Worm (Caenorhabditis elegans) whole organism, young adult: ENCODE measurements around the gene Y37D8A.8.

Experiments
- B0035.1 ChIP-seq: sonication (generic microtip); optimal IDR thresholded peaks from 2 replicates; lab custom pipeline; 2016; ENCODE audit warnings: missing genetic modification characterization, mild to moderate bottlenecking, missing compliant biosample characterization, missing genotype, missing genetic modification reagents
- D2030.7 ChIP-seq: fragments of 200-800 bp; sonication (Bioruptor generic); IDR thresholded peaks from 2 replicates; pipeline ENCODE4 v1.3.6; 2022; ENCODE audit warnings: missing genetic modification reagents, missing genetic modification characterization, missing compliant biosample characterization
- F10E7.11 ChIP-seq: sonication (generic microtip); optimal IDR thresholded peaks from 2 replicates; lab custom pipeline; 2017; ENCODE audit warnings: mild to moderate bottlenecking, missing genetic modification characterization, moderate library complexity, missing compliant biosample characterization
- F33H1.4 ChIP-seq: fragments of 200-800 bp; sonication (Bioruptor generic); IDR thresholded peaks from 2 replicates; pipeline ENCODE4 v1.3.6; 2022; ENCODE audit warnings: missing genetic modification reagents, missing genetic modification characterization, missing compliant biosample characterization
- F57C9.4 ChIP-seq: sonication (generic microtip); optimal IDR thresholded peaks from 2 replicates; lab custom pipeline; 2017; ENCODE audit warnings: mild to moderate bottlenecking, missing genetic modification characterization, missing compliant biosample characterization
- Y67H2A.10 ChIP-seq: fragments of 200-800 bp; sonication (Bioruptor generic); conservative IDR thresholded peaks from 2 replicates; pipeline ENCODE4 v1.3.6; 2022; ENCODE audit warnings: missing genetic modification reagents, missing genetic modification characterization, missing compliant biosample characterization
- aptf-2 ChIP-seq: fragments of 200-800 bp; sonication (Bioruptor generic); conservative IDR thresholded peaks from 2 replicates; pipeline ENCODE4 v1.3.6; 2022; ENCODE audit warnings: missing genetic modification reagents, missing genetic modification characterization, missing compliant biosample characterization
- atf-7 ChIP-seq: sonication (generic microtip); optimal IDR thresholded peaks from 2 replicates; lab custom pipeline; 2017; ENCODE audit warnings: mild to moderate bottlenecking, missing genetic modification characterization, missing compliant biosample characterization
- attf-3 ChIP-seq: fragments of 200-800 bp; sonication (Bioruptor generic); conservative IDR thresholded peaks from 2 replicates; pipeline ENCODE4 v1.3.6; 2022; ENCODE audit warnings: missing genetic modification reagents, missing genetic modification characterization, missing compliant biosample characterization
- bed-1 ChIP-seq: fragments of 200-800 bp; sonication (Bioruptor generic); IDR thresholded peaks from 2 replicates; pipeline ENCODE4 v1.3.6; 2022; ENCODE audit warnings: missing genetic modification reagents, missing genetic modification characterization, missing compliant biosample characterization
- ccch-3 ChIP-seq: fragments of 200-800 bp; sonication (Bioruptor generic); optimal IDR thresholded peaks from 2 replicates; lab custom pipeline; 2018; ENCODE audit warnings: mild to moderate bottlenecking, missing genetic modification characterization, missing compliant biosample characterization
- cebp-2 ChIP-seq: fragments of 200-800 bp; sonication (Bioruptor generic); IDR thresholded peaks from 2 replicates; pipeline ENCODE4 v1.3.6; 2022; ENCODE audit warnings: missing genetic modification characterization, missing compliant biosample characterization
- die-1 ChIP-seq: sonication (generic microtip); optimal IDR thresholded peaks from 2 replicates; lab custom pipeline; 2016; ENCODE audit warnings: missing genotype, mild to moderate bottlenecking, missing genetic modification characterization, missing compliant biosample characterization
- dox-1 ChIP-seq: fragments of 200-800 bp; sonication (Bioruptor generic); IDR thresholded peaks from 2 replicates; pipeline ENCODE4 v1.3.6; 2022; ENCODE audit warnings: missing genetic modification reagents, missing genetic modification characterization, missing compliant biosample characterization
- egl-44 ChIP-seq: fragments of 200-800 bp; sonication (Bioruptor generic); IDR thresholded peaks from 2 replicates; pipeline ENCODE4 v1.3.6; 2022; ENCODE audit warnings: missing genetic modification reagents, missing genetic modification characterization, missing compliant biosample characterization
- egrh-3 ChIP-seq: fragments of 200-800 bp; sonication (Bioruptor generic); IDR thresholded peaks from 2 replicates; pipeline ENCODE4 v1.3.6; 2022; ENCODE audit warnings: missing genetic modification reagents, missing genetic modification characterization, missing compliant biosample characterization
- him-1 ChIP-seq: sonication (generic microtip); optimal IDR thresholded peaks from 2 replicates; lab custom pipeline; 2016; ENCODE audit warnings: missing genotype, missing genetic modification reagents, missing genetic modification characterization, missing compliant biosample characterization
- hlh-12 ChIP-seq: sonication (generic microtip); optimal IDR thresholded peaks from 2 replicates; lab custom pipeline; 2016; ENCODE audit warnings: missing genetic modification characterization, missing compliant biosample characterization
- hlh-26 ChIP-seq: fragments of 200-800 bp; sonication (Bioruptor generic); conservative IDR thresholded peaks from 2 replicates; pipeline ENCODE4 v1.3.6; 2022; ENCODE audit warnings: missing genetic modification reagents, missing genetic modification characterization, missing compliant biosample characterization
- hmg-20 ChIP-seq: fragments of 200-800 bp; sonication (Bioruptor generic); IDR thresholded peaks from 2 replicates; pipeline ENCODE4 v1.3.6; 2022; ENCODE audit warnings: missing genetic modification reagents, missing genetic modification characterization, missing compliant biosample characterization
- lag-1 ChIP-seq: fragments of 200-800 bp; sonication (Bioruptor generic); IDR thresholded peaks from 2 replicates; pipeline ENCODE4 v1.3.6; 2022; ENCODE audit warnings: missing genetic modification reagents, missing genetic modification characterization, missing compliant biosample characterization
- lin-26 ChIP-seq: fragments of 200-800 bp; sonication (Bioruptor generic); IDR thresholded peaks from 2 replicates; pipeline ENCODE4 v1.3.6; 2022; ENCODE audit warnings: missing genetic modification reagents, missing genetic modification characterization, missing compliant biosample characterization
- lin-40 ChIP-seq: sonication (generic microtip); optimal IDR thresholded peaks from 2 replicates; lab custom pipeline; 2016; ENCODE audit warnings: missing genetic modification characterization, mild to moderate bottlenecking, missing compliant biosample characterization, missing genotype, missing genetic modification reagents
- lin-54 ChIP-seq: fragments of 200-800 bp; sonication (Bioruptor generic); optimal IDR thresholded peaks from 2 replicates; lab custom pipeline; 2018; ENCODE audit warnings: mild to moderate bottlenecking, missing genetic modification characterization, missing compliant biosample characterization
- lsy-27 ChIP-seq: sonication (generic microtip); optimal IDR thresholded peaks from 2 replicates; lab custom pipeline; 2017; ENCODE audit warnings: missing genetic modification characterization, mild to moderate bottlenecking, missing compliant biosample characterization, antibody characterized with exemption, missing genotype, borderline replicate concordance; ENCODE audit not compliant: insufficient read depth
- madf-10 ChIP-seq: sonication (generic microtip); optimal IDR thresholded peaks from 2 replicates; lab custom pipeline; 2016; ENCODE audit warnings: mild to moderate bottlenecking, missing genetic modification characterization, missing compliant biosample characterization
- madf-3 ChIP-seq: fragments of 200-800 bp; sonication (Bioruptor generic); IDR thresholded peaks from 2 replicates; pipeline ENCODE4 v1.3.6; 2022; ENCODE audit warnings: missing genetic modification reagents, missing genetic modification characterization, missing compliant biosample characterization
- madf-6 ChIP-seq: fragments of 200-800 bp; sonication (Bioruptor generic); IDR thresholded peaks from 2 replicates; pipeline ENCODE4 v1.3.6; 2022; ENCODE audit warnings: missing genetic modification reagents, missing genetic modification characterization, missing compliant biosample characterization
- madf-8 ChIP-seq: fragments of 200-800 bp; sonication (Bioruptor generic); conservative IDR thresholded peaks from 2 replicates; pipeline ENCODE4 v1.3.6; 2022; ENCODE audit warnings: missing genetic modification reagents, missing genetic modification characterization, missing compliant biosample characterization
- mcd-1 ChIP-seq: fragments of 200-800 bp; sonication (Bioruptor generic); IDR thresholded peaks from 2 replicates; pipeline ENCODE4 v1.3.6; 2022; ENCODE audit warnings: missing genetic modification reagents, missing genetic modification characterization, missing compliant biosample characterization
- mxl-1 ChIP-seq: sonication (generic microtip); optimal IDR thresholded peaks from 2 replicates; lab custom pipeline; 2016; ENCODE audit warnings: missing genetic modification characterization, missing compliant biosample characterization
- nhr-120 ChIP-seq: fragments of 200-800 bp; sonication (Bioruptor generic); IDR thresholded peaks from 2 replicates; pipeline ENCODE4 v1.3.6; 2022; ENCODE audit warnings: missing genetic modification characterization, missing compliant biosample characterization
- nhr-179 ChIP-seq: sonication (generic microtip); optimal IDR thresholded peaks from 2 replicates; lab custom pipeline; 2016; ENCODE audit warnings: mild to moderate bottlenecking, missing genetic modification characterization, missing compliant biosample characterization
- pbrm-1 ChIP-seq: fragments of 200-800 bp; sonication (Bioruptor generic); IDR thresholded peaks from 2 replicates; pipeline ENCODE4 v1.3.6; 2022; ENCODE audit warnings: missing genetic modification reagents, missing genetic modification characterization, missing compliant biosample characterization
- rpc-1 ChIP-seq, 2 experiments: fragments of 150-350 bp in 1 of 2; sonication (generic microtip) in 1 of 2; optimal IDR thresholded peaks; 2 replicates each; lab custom pipeline; 2014 to 2018; ENCODE audit warnings: missing biosample characterization in 1 of 2, missing genetic modification characterization in 1 of 2, missing genetic modification reagents in 1 of 2, missing genotype in 1 of 2
- snpc-1.1 ChIP-seq: sonication (generic microtip); optimal IDR thresholded peaks from 2 replicates; lab custom pipeline; 2017; ENCODE audit warnings: missing genetic modification characterization, mild to moderate bottlenecking, missing compliant biosample characterization, antibody characterized with exemption, moderate library complexity, missing genotype, missing genetic modification reagents; ENCODE audit not compliant: insufficient read depth
- snpc-1.3 ChIP-seq: sonication (generic microtip); optimal IDR thresholded peaks from 2 replicates; lab custom pipeline; 2017; ENCODE audit warnings: missing genetic modification characterization, mild to moderate bottlenecking, missing compliant biosample characterization, antibody characterized with exemption, moderate library complexity, missing genotype, missing genetic modification reagents; ENCODE audit not compliant: insufficient read depth
- tlf-1 ChIP-seq: fragments of 200-800 bp; sonication (Bioruptor generic); optimal IDR thresholded peaks from 2 replicates; lab custom pipeline; 2018; ENCODE audit warnings: mild to moderate bottlenecking, missing genetic modification characterization, missing compliant biosample characterization
- unc-130 ChIP-seq: sonication (generic microtip); optimal IDR thresholded peaks from 2 replicates; lab custom pipeline; 2016; ENCODE audit warnings: missing genetic modification reagents, missing genetic modification characterization, missing compliant biosample characterization
- zim-3 ChIP-seq: sonication (generic microtip); optimal IDR thresholded peaks from 2 replicates; lab custom pipeline; 2017; ENCODE audit warnings: mild to moderate bottlenecking, missing genetic modification characterization, moderate library complexity, missing compliant biosample characterization
- ztf-18 ChIP-seq: sonication (generic microtip); optimal IDR thresholded peaks from 2 replicates; lab custom pipeline; 2016; ENCODE audit warnings: missing genotype, mild to moderate bottlenecking, missing genetic modification characterization, missing compliant biosample characterization
- ztf-26 ChIP-seq: sonication (generic microtip); optimal IDR thresholded peaks from 2 replicates; lab custom pipeline; 2017; ENCODE audit warnings: missing genetic modification characterization, missing compliant biosample characterization
- ztf-28 ChIP-seq: fragments of 200-800 bp; sonication (Bioruptor generic); IDR thresholded peaks from 2 replicates; pipeline ENCODE4 v1.3.6; 2022; ENCODE audit warnings: missing genetic modification reagents, missing genetic modification characterization, missing compliant biosample characterization
- ztf-6 ChIP-seq: fragments of 200-800 bp; sonication (Bioruptor generic); IDR thresholded peaks from 2 replicates; pipeline ENCODE4 v1.3.6; 2022; ENCODE audit warnings: missing genetic modification reagents, missing genetic modification characterization, missing compliant biosample characterization

Y37D8A.8 gene

DNA sequence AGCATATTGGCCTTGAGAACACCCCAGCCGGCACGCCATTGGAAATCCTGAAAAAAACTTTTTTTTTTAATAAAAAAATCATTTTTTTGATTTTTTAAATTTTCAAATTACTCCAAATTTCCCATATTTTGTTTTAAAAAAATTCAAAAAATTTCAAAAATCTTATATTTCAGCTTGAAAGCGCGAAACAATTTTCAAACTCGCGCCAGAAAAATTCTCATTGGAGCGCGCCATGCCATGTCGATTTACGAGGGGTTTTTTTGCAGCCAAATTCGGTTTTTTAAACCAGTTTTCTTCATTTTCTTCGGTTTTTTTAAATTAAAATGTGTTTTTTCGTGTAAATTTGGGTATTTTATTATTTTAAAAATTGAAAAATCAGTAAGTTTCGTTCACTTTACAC is 45.6 kb upstream of the Y37D8A.8 start (continued):
- no peak for TF ChIP-seq dox-1 (GFP tag; lab: Robert Waterston, UW)
- no peak for TF ChIP-seq cebp-2 (GFP tag; lab: Robert Waterston, UW)
- TF ChIP-seq Y67H2A.10 (GFP tag; lab: Robert Waterston, UW) = no peak
- no peak for TF ChIP-seq lsy-27 (tag; lab: Kevin White, UChicago)
- no peak for TF ChIP-seq ztf-26 (tag; lab: Kevin White, UChicago)
- TF ChIP-seq bed-1 (GFP tag; lab: Robert Waterston, UW) = no peak
- no peak for TF ChIP-seq lin-26
- TF ChIP-seq madf-3 (GFP tag; lab: Robert Waterston, UW) = peak; percentile 65; the same call in 1 of the 2 replicates
- TF ChIP-seq madf-6 (GFP tag; lab: Robert Waterston, UW) = peak; percentile 59; the same call in 1 of the 2 replicates
- no peak for TF ChIP-seq tlf-1 (GFP tag; lab: Kevin White, UChicago)
- TF ChIP-seq lag-1 = no peak
- no peak for TF ChIP-seq rpc-1 (optimal IDR thresholded peaks at IDR 0.05; lab: Kevin White, UChicago)
- TF ChIP-seq rpc-1 (tag; optimal IDR thresholded peaks at IDR 0.05; lab: Kevin White, UChicago) = no peak
- no peak for TF ChIP-seq pbrm-1 (GFP tag; lab: Robert Waterston, UW)
- no peak for TF ChIP-seq hmg-20
- TF ChIP-seq him-1 (tag; lab: Kevin White, UChicago) = no peak
- TF ChIP-seq unc-130 (GFP tag; lab: Kevin White, UChicago) = no peak
- no peak for TF ChIP-seq mxl-1 (tag; lab: Kevin White, UChicago)
- no peak for TF ChIP-seq lin-40
- no peak for TF ChIP-seq nhr-120 (GFP tag; lab: Robert Waterston, UW)
- TF ChIP-seq nhr-179 (tag; lab: Kevin White, UChicago) = no peak
- TF ChIP-seq lin-54 (GFP tag; lab: Kevin White, UChicago) = peak; percentile 61
- TF ChIP-seq madf-8 (GFP tag; lab: Robert Waterston, UW) = peak; percentile 46; the same call in 1 of the 2 replicates
- peak; percentile 21; the same call in 1 of the 2 replicates for TF ChIP-seq D2030.7
- TF ChIP-seq attf-3 = peak; percentile 18; the same call in 1 of the 2 replicates
- TF ChIP-seq atf-7 (tag; lab: Kevin White, UChicago) = no peak
- no peak for TF ChIP-seq egrh-3 (GFP tag; lab: Robert Waterston, UW)
- TF ChIP-seq B0035.1 = no peak
- TF ChIP-seq hlh-12 (tag; lab: Kevin White, UChicago) = no peak
- TF ChIP-seq ztf-18 (tag; lab: Kevin White, UChicago) = no peak
- TF ChIP-seq aptf-2 (GFP tag; lab: Robert Waterston, UW) = no peak
- TF ChIP-seq snpc-1.3 (tag; lab: Kevin White, UChicago) = no peak
- TF ChIP-seq egl-44 = no peak
- TF ChIP-seq hlh-26 (GFP tag; lab: Robert Waterston, UW) = no peak
- peak; percentile 39; the same call in 1 of the 2 replicates for TF ChIP-seq F33H1.4 (GFP tag; lab: Robert Waterston, UW)
- no peak for TF ChIP-seq die-1 (tag; lab: Kevin White, UChicago)
- no peak for TF ChIP-seq zim-3 (tag; lab: Kevin White, UChicago)
- 0 out of 2 replicates have a peak, but pooled peaks have one; percentile 16 for TF ChIP-seq mcd-1 (GFP tag; lab: Robert Waterston, UW)
- no peak for TF ChIP-seq madf-10 (tag; lab: Kevin White, UChicago)
- TF ChIP-seq, all 124 proteins: peak for 12

DNA sequence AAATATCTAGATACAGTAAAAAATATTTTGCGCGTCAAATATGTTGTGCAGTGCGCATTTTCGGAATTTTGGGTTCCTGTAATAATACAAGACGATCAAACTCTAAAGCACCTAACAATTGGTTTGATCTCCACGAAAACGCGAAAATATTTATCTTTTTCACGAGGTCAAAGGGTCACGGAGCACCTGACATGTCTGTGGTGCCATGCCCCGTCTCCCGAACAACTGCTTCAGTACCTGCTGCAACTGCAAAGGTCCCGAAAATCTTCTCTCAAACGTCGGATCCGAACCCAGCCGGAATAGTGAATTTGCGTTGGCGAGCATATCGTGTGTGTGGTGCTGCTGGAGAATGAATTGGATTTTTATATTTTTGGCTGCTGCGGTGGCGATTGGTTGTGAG is 44.8 kb upstream of the Y37D8A.8 start, which contains the start of the genes Y37D8A.2 and Y37D8A.25:
Y37D8A.2 (plus strand) TSS at position 285 of the 400 bp plus-strand sequence.
Y37D8A.25 (minus strand) TSS at position 345 of the 400 bp plus-strand sequence.
- TF ChIP-seq snpc-1.1 (tag; lab: Kevin White, UChicago) (no peak), ztf-6 (GFP tag; lab: Robert Waterston, UW) (no peak), F57C9.4 (no peak), ztf-28 (GFP tag; lab: Robert Waterston, UW) (no peak), ccch-3 (GFP tag; lab: Kevin White, UChicago) (no peak), F10E7.11 (tag; lab: Kevin White, UChicago) (no peak)
